Worm (Caenorhabditis elegans) whole organism, L4/young adult: ENCODE data around the gene T22F7.1.

Source experiments
- W03F9.2 ChIP-seq: fragments of 150-350 bp; optimal IDR thresholded peaks from 2 replicates; lab custom pipeline; 2014; ENCODE audit warnings: missing biosample characterization, missing genetic modification characterization
- dao-5 ChIP-seq: sonication (generic microtip); optimal IDR thresholded peaks from 2 replicates; lab custom pipeline; 2016; ENCODE audit warnings: missing genotype, missing genetic modification characterization, moderate library complexity, missing compliant biosample characterization
- him-1 ChIP-seq: sonication (generic microtip); optimal IDR thresholded peaks from 2 replicates; lab custom pipeline; 2016; ENCODE audit warnings: missing genotype, missing genetic modification reagents, missing genetic modification characterization, missing compliant biosample characterization

Gene T22F7.1

DNA sequence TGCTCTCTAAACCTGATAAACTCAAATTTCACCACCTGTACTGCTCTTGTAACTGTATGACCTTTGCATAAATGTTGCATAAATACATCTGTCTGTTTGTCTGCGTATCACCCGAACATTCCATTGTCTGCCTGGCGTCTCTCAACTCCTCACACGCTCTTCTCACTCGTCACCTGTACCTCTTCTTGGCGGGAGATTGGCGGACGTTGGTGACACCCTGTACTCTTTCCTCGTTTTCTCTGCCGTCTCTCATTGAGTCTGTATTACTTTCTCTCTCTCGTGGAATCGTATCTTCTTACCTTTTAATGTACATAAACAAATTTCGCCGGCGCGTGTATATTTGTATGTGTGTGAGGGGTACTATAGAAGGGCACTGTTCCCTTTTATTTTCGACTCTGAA lies 17.0 kb downstream of the T22F7.1 start:
- TF ChIP-seq him-1 (tag; lab: Kevin White, UChicago) (no peak), W03F9.2 (tag; lab: Kevin White, UChicago) (no peak), dao-5 (no peak)

ce11 chrIII:563755-564154 lies 21.9 kb downstream of the T22F7.1 start:
- no peak for TF ChIP-seq W03F9.2 (tag; lab: Kevin White, UChicago)
- TF ChIP-seq dao-5 = no peak
- TF ChIP-seq him-1 (tag; lab: Kevin White, UChicago) = no peak

DNA sequence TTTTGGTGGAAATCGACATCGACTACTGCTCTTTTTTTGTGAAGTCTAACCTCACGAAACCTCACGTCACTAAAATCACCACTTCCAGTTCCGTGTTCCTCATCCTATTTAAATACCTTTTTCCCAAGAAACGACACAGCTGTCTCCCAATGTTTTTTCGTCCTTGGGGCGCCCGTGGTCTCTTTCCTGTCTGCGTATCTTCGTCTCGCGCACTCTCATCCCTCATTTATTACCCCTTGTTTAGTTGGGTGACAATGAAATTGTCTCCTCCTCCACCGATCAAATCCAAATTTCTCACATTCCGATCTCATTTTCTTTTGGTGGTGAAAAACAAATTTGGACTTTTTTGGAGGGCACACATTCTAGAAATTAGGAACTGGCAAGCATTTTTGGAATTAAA lies 22.9 kb downstream of the T22F7.1 start:
- no peak for TF ChIP-seq dao-5
- no peak for TF ChIP-seq him-1 (tag; lab: Kevin White, UChicago)
- no peak for TF ChIP-seq W03F9.2 (tag; lab: Kevin White, UChicago)

DNA sequence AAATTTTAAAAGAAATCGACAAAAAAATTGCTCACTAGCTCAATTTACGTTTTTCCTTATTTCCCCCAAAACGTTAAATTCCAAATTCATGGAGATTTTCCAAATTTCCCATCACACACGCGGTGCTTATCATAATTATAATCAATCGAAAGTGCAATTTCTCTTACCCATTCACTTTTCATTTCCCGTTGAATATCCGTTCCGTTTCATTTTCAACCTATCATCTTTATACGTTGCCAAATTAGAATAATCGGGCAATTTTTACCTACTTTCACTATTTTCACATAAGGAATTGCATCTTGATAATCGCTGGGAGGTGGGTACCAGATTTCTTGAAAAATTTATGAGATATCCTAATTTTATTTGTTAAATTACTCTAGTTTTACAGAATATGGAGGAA lies 26.9 kb downstream of the T22F7.1 start:
- TF ChIP-seq W03F9.2 (tag; lab: Kevin White, UChicago) = no peak
- TF ChIP-seq dao-5 = no peak
- no peak for TF ChIP-seq him-1 (tag; lab: Kevin White, UChicago)

DNA sequence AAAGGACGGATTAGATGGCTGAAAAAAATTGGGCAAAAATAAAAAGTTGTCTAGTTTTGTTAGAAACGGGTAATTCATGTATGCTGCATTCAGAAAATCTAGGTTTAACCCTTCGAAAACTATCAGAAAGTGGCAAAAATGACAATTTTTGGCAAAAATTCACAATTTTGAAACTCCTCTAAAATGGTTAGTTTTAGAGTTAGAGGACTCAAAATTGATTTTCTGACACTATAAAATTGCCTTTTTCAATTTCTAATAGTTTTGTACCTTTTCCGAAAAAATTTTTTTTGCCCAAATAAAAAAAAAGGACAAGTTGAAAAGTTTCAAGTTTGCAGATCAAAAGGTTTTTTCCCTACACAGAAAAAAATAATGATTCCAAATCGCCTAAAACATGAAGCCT lies 34.7 kb downstream of the T22F7.1 start:
- TF ChIP-seq dao-5 = no peak
- TF ChIP-seq W03F9.2 (tag; lab: Kevin White, UChicago) = no peak
- no peak for TF ChIP-seq him-1 (tag; lab: Kevin White, UChicago)

DNA sequence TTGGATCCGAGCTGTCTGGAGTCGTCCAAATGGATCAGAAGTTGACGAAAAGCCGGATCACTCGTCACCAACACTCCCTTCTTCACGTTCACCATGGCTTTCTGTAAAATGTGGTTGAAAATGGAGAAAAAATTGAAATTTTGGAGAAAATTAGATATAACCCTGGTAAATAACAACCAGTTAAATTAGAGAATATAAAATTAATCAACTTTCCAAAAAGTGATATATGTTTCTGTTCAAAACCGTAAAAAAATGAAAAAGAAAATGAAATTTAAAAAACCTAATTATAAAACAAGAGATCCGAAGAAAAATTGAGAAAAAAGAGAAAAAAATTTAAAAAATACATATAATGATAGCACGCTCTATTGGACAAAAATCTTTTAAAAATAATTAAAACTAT lies 35.6 kb downstream of the T22F7.1 start, which contains the start of gene gtf-2H5:
Gene gtf-2H5, minus strand, starts transcription at position 101 of the 400 bp plus-strand sequence.
- no peak for TF ChIP-seq him-1 (tag; lab: Kevin White, UChicago)
- TF ChIP-seq W03F9.2 (tag; lab: Kevin White, UChicago) = no peak
- TF ChIP-seq dao-5 = no peak

ce11 chrIII:587009-587408 lies 45.1 kb downstream of the T22F7.1 start, which contains the start of gene helq-1:
helq-1 (minus strand) TSS chrIII:587109.
- no peak for TF ChIP-seq him-1 (tag; lab: Kevin White, UChicago)
- no peak for TF ChIP-seq dao-5
- no peak for TF ChIP-seq W03F9.2 (tag; lab: Kevin White, UChicago)

DNA sequence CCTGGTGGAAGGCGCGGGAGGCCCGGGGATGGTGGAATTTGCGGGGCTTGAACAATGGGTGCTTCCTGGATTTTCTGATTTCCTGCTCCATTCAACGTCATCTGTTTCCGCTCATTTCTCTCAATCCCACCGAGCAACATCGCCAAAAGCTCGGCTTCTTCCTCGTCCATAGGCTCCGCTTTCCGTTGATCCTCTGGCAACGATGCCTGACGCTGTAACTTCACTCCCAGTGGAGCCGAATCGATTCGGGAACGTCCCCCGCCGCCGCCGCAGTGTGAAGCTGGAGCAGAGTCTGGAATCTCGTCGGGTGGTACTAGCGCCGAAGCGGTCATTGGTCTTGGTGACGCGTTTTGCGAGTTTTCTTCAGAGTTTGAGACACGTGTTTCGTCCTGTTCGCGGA lies 53.6 kb downstream of the T22F7.1 start:
- TF ChIP-seq W03F9.2 (tag; lab: Kevin White, UChicago) = no peak
- no peak for TF ChIP-seq him-1 (tag; lab: Kevin White, UChicago)
- TF ChIP-seq dao-5 = no peak
